Worm (Caenorhabditis elegans): ENCODE data around the gene dhc-3.

DNA sequence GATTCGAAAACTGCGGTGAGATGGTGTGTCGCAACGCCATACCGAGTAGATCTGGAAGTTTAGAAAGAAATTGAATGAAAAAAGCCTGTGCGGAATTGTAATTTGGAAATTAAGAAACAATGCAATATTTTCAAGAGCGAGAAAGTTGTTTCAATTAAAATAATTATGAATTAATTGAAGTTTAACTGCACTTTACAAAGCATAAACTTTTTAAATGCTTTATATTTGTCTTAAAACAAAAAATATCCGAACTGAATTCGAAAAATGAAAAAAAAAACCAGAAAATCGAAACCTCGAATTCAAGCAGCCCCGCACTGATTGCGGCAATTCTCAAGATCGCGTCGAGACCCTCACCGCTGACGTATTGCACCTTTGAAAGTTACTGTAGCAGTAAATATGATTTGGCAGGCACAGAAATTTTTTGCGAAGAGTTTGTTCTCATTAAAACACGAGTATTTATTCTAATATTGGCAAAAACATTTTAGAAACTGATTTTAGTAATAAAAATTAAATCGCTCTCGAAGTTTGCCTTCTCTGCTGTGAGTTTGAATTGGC is 54.8 kb downstream of the dhc-3 start, which contains the start of gene sun-1:
- TF ChIP-seq ceh-13 (GFP tag; optimal IDR thresholded peaks at IDR 0.05) (no peak), B0310.2 (tag; optimal IDR thresholded peaks at IDR 0.05) (no peak), scrt-1 (GFP tag; IDR thresholded peaks at IDR 0.05) (no peak), ama-1 (optimal IDR thresholded peaks at IDR 0.05) (no peak), tbx-11 (GFP tag; IDR thresholded peaks at IDR 0.05) (no peak)

Measured in whole organism, early embryonic.